Worm (Caenorhabditis elegans) whole organism, L4/young adult: ENCODE measurements around the gene srx-50.

Source experiments
- W03F9.2 ChIP-seq: fragments of 150-350 bp; optimal IDR thresholded peaks from 2 replicates; lab custom pipeline; 2014; ENCODE audit warnings: missing biosample characterization, missing genetic modification characterization
- dao-5 ChIP-seq: sonication (generic microtip); optimal IDR thresholded peaks from 2 replicates; lab custom pipeline; 2016; ENCODE audit warnings: missing genotype, missing genetic modification characterization, moderate library complexity, missing compliant biosample characterization
- him-1 ChIP-seq: sonication (generic microtip); optimal IDR thresholded peaks from 2 replicates; lab custom pipeline; 2016; ENCODE audit warnings: missing genotype, missing genetic modification reagents, missing genetic modification characterization, missing compliant biosample characterization

DNA sequence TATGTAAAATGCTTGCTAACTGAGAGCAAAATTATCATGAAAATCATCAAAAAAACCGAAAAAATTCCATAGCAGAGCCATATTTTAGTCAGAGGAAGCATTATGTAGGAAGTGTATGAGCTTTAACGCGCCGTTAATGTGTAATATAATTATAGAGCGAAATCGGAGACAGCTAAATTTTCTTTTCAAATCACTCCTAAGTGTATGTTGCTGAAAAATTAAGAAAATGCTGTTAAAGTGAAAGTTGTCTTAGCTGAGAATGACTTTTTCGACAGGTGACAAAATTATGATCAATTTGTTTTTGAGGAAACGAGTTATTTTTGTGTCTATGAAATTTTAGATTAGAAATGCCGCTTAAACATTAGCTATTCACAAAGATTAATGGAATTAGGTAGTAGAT, 17.3 kb downstream of the srx-50 start, which contains the start of gene srg-50:
- no peak for TF ChIP-seq him-1 (tag; lab: Kevin White, UChicago)
- TF ChIP-seq W03F9.2: no peak
- no peak for TF ChIP-seq dao-5 (tag; lab: Kevin White, UChicago)
